Worm (Caenorhabditis elegans) whole organism, L4 larva: ENCODE measurements around the gene col-179.

Experiments
- F44E2.7 ChIP-seq: fragments of 200-800 bp; sonication (Bioruptor generic); IDR thresholded peaks from 2 replicates; pipeline ENCODE4 v2.1.2; 2022; ENCODE audit warnings: missing genetic modification characterization, missing compliant biosample characterization
- T20F7.1 ChIP-seq: fragments of 200-800 bp; sonication (Bioruptor generic); optimal IDR thresholded peaks from 2 replicates; lab custom pipeline; 2018; ENCODE audit warnings: mild to moderate bottlenecking, missing genetic modification characterization, missing compliant biosample characterization
- T26A8.4 ChIP-seq: fragments of 200-800 bp; sonication (Bioruptor generic); IDR thresholded peaks from 2 replicates; pipeline ENCODE4 v1.3.6; 2022; ENCODE audit warnings: missing genetic modification characterization, missing compliant biosample characterization
- Y75B8A.6 ChIP-seq: fragments of 200-800 bp; sonication (Bioruptor generic); IDR thresholded peaks from 2 replicates; pipeline ENCODE4 v1.3.6; 2022; ENCODE audit warnings: missing genetic modification reagents, missing genetic modification characterization, missing compliant biosample characterization
- ZK546.5 ChIP-seq, 2 experiments: sonication (generic microtip); optimal IDR thresholded peaks; 2 replicates each; lab custom pipeline; 2017; ENCODE audit warnings: missing biosample characterization in 2 of 2, missing genetic modification characterization in 2 of 2
- aha-1 ChIP-seq: fragments of 150-350 bp; peaks from one replicate; lab custom pipeline; 2014; ENCODE audit warnings: missing biosample characterization, missing genetic modification characterization
- ama-1 ChIP-seq: fragments of 150-350 bp; optimal IDR thresholded peaks from 2 replicates; lab custom pipeline; 2014; ENCODE audit warnings: inconsistent platforms, mixed read lengths
- attf-4 ChIP-seq: sonication (generic microtip); optimal IDR thresholded peaks from 3 replicates; lab custom pipeline; 2017; ENCODE audit warnings: missing biosample characterization, missing genetic modification characterization
- ceh-28 ChIP-seq: fragments of 150-350 bp; optimal IDR thresholded peaks from 2 replicates; lab custom pipeline; 2014; ENCODE audit warnings: missing biosample characterization, missing genetic modification reagents, missing genetic modification characterization
- ceh-32 ChIP-seq: sonication (generic microtip); optimal IDR thresholded peaks from 2 replicates; lab custom pipeline; 2016; ENCODE audit warnings: mild to moderate bottlenecking, missing genetic modification characterization, missing compliant biosample characterization; ENCODE audit not compliant: poor library complexity
- ceh-44 ChIP-seq: fragments of 200-800 bp; sonication (Bioruptor generic); IDR thresholded peaks from 2 replicates; pipeline ENCODE4 v1.3.6; 2022; ENCODE audit warnings: missing genetic modification reagents, missing genetic modification characterization, missing compliant biosample characterization
- ces-1 ChIP-seq: fragments of 150-350 bp; sonication (generic microtip); optimal IDR thresholded peaks from 4 replicates; lab custom pipeline; 2014; ENCODE audit warnings: missing biosample characterization, missing genetic modification reagents, missing genetic modification characterization
- cey-2 ChIP-seq: sonication (generic microtip); optimal IDR thresholded peaks from 3 replicates; lab custom pipeline; 2017; ENCODE audit warnings: missing genetic modification characterization, mild to moderate bottlenecking, missing compliant biosample characterization, antibody characterized with exemption, borderline replicate concordance; ENCODE audit not compliant: insufficient read depth
- ctbp-1 ChIP-seq: fragments of 200-800 bp; sonication (Bioruptor generic); IDR thresholded peaks from 2 replicates; pipeline ENCODE4 v1.3.6; 2022; ENCODE audit warnings: missing genetic modification reagents, missing genetic modification characterization, missing compliant biosample characterization
- daf-16 ChIP-seq, 3 experiments: sonication (generic microtip); optimal IDR thresholded peaks; 2 replicates each; lab custom pipeline; 2016 to 2017; ENCODE audit warnings: missing genetic modification characterization in 3 of 3, missing genetic modification reagents in 3 of 3, mild to moderate bottlenecking in 2 of 3, missing compliant biosample characterization in 2 of 3, missing biosample characterization in 1 of 3, moderate library complexity in 1 of 3
- dmd-6 ChIP-seq: fragments of 200-800 bp; sonication (Bioruptor generic); IDR thresholded peaks from 2 replicates; pipeline ENCODE4 v1.3.6; 2022; ENCODE audit warnings: missing genetic modification reagents, missing genetic modification characterization, missing compliant biosample characterization
- dmd-9 ChIP-seq: fragments of 200-800 bp; sonication (Bioruptor generic); IDR thresholded peaks from 2 replicates; pipeline ENCODE4 v1.3.6; 2022; ENCODE audit warnings: missing genetic modification reagents, missing genetic modification characterization, missing compliant biosample characterization
- dve-1 ChIP-seq: sonication (generic microtip); optimal IDR thresholded peaks from 2 replicates; lab custom pipeline; 2017; ENCODE audit warnings: antibody characterized with exemption, mild to moderate bottlenecking, missing genetic modification characterization, missing compliant biosample characterization; ENCODE audit not compliant: insufficient read depth
- hlh-11 ChIP-seq: fragments of 200-800 bp; sonication (Bioruptor generic); optimal IDR thresholded peaks from 2 replicates; lab custom pipeline; 2018; ENCODE audit warnings: mild to moderate bottlenecking, missing genetic modification characterization, missing compliant biosample characterization
- hlh-30 ChIP-seq: sonication (generic microtip); optimal IDR thresholded peaks from 2 replicates; lab custom pipeline; 2017; ENCODE audit warnings: antibody characterized with exemption, mild to moderate bottlenecking, missing genetic modification characterization, missing compliant biosample characterization; ENCODE audit not compliant: insufficient read depth
- hmg-1.1 ChIP-seq: fragments of 200-800 bp; sonication (Bioruptor generic); IDR thresholded peaks from 2 replicates; pipeline ENCODE4 v1.3.6; 2022; ENCODE audit warnings: missing genetic modification reagents, missing genetic modification characterization, missing compliant biosample characterization
- lin-13 ChIP-seq: fragments of 150-350 bp; optimal IDR thresholded peaks from 2 replicates; lab custom pipeline; 2014; ENCODE audit warnings: missing biosample characterization, missing genetic modification reagents, missing genetic modification characterization
- lin-15B ChIP-seq: fragments of 150-350 bp; sonication (generic microtip); optimal IDR thresholded peaks from 3 replicates; lab custom pipeline; 2014; ENCODE audit warnings: missing biosample characterization, missing genetic modification characterization
- lin-38 ChIP-seq: fragments of 200-800 bp; sonication (Bioruptor generic); IDR thresholded peaks from 2 replicates; pipeline ENCODE4 v1.3.6; 2022; ENCODE audit warnings: missing genetic modification reagents, missing genetic modification characterization, missing compliant biosample characterization
- lir-3 ChIP-seq: sonication (generic microtip); optimal IDR thresholded peaks from 2 replicates; lab custom pipeline; 2016; ENCODE audit warnings: mild to moderate bottlenecking, missing genetic modification characterization, missing compliant biosample characterization
- lsy-2 ChIP-seq, 2 experiments: fragments of 150-350 bp in 1 of 2; sonication (generic microtip) in 1 of 2; optimal IDR thresholded peaks; 2 replicates each; lab custom pipeline; 2014 to 2017; ENCODE audit warnings: missing biosample characterization in 2 of 2, missing genetic modification characterization in 2 of 2
- madf-9 ChIP-seq: fragments of 200-800 bp; sonication (Bioruptor generic); conservative IDR thresholded peaks from 2 replicates; pipeline ENCODE4 v1.3.6; 2022; ENCODE audit warnings: missing genetic modification reagents, missing genetic modification characterization, missing compliant biosample characterization
- mep-1 ChIP-seq: fragments of 150-350 bp; sonication (generic microtip); optimal IDR thresholded peaks from 3 replicates; lab custom pipeline; 2014; ENCODE audit warnings: missing biosample characterization, missing genetic modification characterization
- mes-2 ChIP-seq: sonication (generic microtip); optimal IDR thresholded peaks from 2 replicates; lab custom pipeline; 2016; ENCODE audit warnings: missing genotype, mild to moderate bottlenecking, missing genetic modification characterization, missing compliant biosample characterization; ENCODE audit not compliant: poor library complexity, severe bottlenecking
- nhr-102 ChIP-seq: sonication (generic microtip); optimal IDR thresholded peaks from 2 replicates; lab custom pipeline; 2016; ENCODE audit warnings: mild to moderate bottlenecking, missing genetic modification characterization, moderate library complexity, missing compliant biosample characterization
- nhr-111 ChIP-seq: fragments of 200-800 bp; sonication (Bioruptor generic); optimal IDR thresholded peaks from 2 replicates; lab custom pipeline; 2018; ENCODE audit warnings: mild to moderate bottlenecking, missing genetic modification characterization, missing compliant biosample characterization
- nhr-237 ChIP-seq: sonication (generic microtip); optimal IDR thresholded peaks from 2 replicates; lab custom pipeline; 2017; ENCODE audit warnings: missing biosample characterization, missing genetic modification characterization
- nhr-41 ChIP-seq: fragments of 200-800 bp; sonication (Bioruptor generic); IDR thresholded peaks from 2 replicates; pipeline ENCODE4 v1.3.6; 2022; ENCODE audit warnings: missing genetic modification reagents, missing genetic modification characterization, missing compliant biosample characterization
- nhr-48 ChIP-seq: sonication (generic microtip); optimal IDR thresholded peaks from 2 replicates; lab custom pipeline; 2016; ENCODE audit warnings: mild to moderate bottlenecking, missing genetic modification characterization, missing compliant biosample characterization
- nhr-77 ChIP-seq: fragments of 150-350 bp; optimal IDR thresholded peaks from 2 replicates; lab custom pipeline; 2014; ENCODE audit warnings: missing biosample characterization, missing genetic modification characterization
- pqm-1 ChIP-seq: sonication (generic microtip); optimal IDR thresholded peaks from 2 replicates; lab custom pipeline; 2017; ENCODE audit warnings: missing biosample characterization, missing genetic modification characterization
- rbr-2 ChIP-seq: sonication (generic microtip); optimal IDR thresholded peaks from 2 replicates; lab custom pipeline; 2016; ENCODE audit warnings: missing genotype, missing genetic modification characterization, missing compliant biosample characterization
- sdz-12 ChIP-seq: fragments of 200-800 bp; sonication (Bioruptor generic); optimal IDR thresholded peaks from 2 replicates; lab custom pipeline; 2018; ENCODE audit warnings: mild to moderate bottlenecking, missing genetic modification characterization, missing compliant biosample characterization
- skn-1 ChIP-seq: fragments of 150-350 bp; optimal IDR thresholded peaks from 2 replicates; lab custom pipeline; 2014; ENCODE audit warnings: missing biosample characterization, missing genetic modification characterization
- snpc-4 ChIP-seq: fragments of 150-350 bp; optimal IDR thresholded peaks from 2 replicates; lab custom pipeline; 2014; ENCODE audit warnings: missing biosample characterization, missing genetic modification characterization
- tag-97 ChIP-seq: fragments of 200-800 bp; sonication (Bioruptor generic); IDR thresholded peaks from 2 replicates; pipeline ENCODE4 v1.3.6; 2022; ENCODE audit warnings: missing genetic modification characterization, missing compliant biosample characterization
- unc-62 ChIP-seq, 3 experiments: fragments of 150-350 bp in 1 of 3; sonication (generic microtip); optimal IDR thresholded peaks in 2 of 3; peaks in 1 of 3; 1 replicate in 1 of 3; 2 replicates in 2 of 3; lab custom pipeline; 2014 to 2017; ENCODE audit warnings: missing biosample characterization in 3 of 3, missing genetic modification characterization in 3 of 3, missing genetic modification reagents in 3 of 3, missing genotype in 1 of 3
- zip-2 ChIP-seq: fragments of 150-350 bp; optimal IDR thresholded peaks from 2 replicates; lab custom pipeline; 2014; ENCODE audit warnings: missing biosample characterization, missing genetic modification characterization
- ztf-7 ChIP-seq: fragments of 150-350 bp; optimal IDR thresholded peaks from 2 replicates; lab custom pipeline; 2014; ENCODE audit warnings: missing biosample characterization, missing genetic modification characterization

Gene col-179

ce11 chrX:11206953-11207352, 5.7 kb downstream of the col-179 start, which contains the start of gene hst-2 (continued):
- no peak for TF ChIP-seq Y75B8A.6 (GFP tag; lab: Robert Waterston, UW)
- peak; percentile 9 for TF ChIP-seq ces-1 (GFP tag; lab: Kevin White, UChicago)
- TF ChIP-seq hmg-1.1 = peak; percentile 89
- peak; percentile 77; the same call in 1 of the 2 replicates for TF ChIP-seq ctbp-1 (GFP tag; lab: Robert Waterston, UW)
- TF ChIP-seq lir-3 = no peak
- no peak for TF ChIP-seq cey-2
- TF ChIP-seq pqm-1 (tag; lab: Kevin White, UChicago) = no peak
- peak; percentile 89 for TF ChIP-seq rbr-2 (tag; lab: Kevin White, UChicago)
- TF ChIP-seq mes-2 (tag; lab: Kevin White, UChicago) = peak; percentile 90
- TF ChIP-seq T26A8.4 (GFP tag; lab: Robert Waterston, UW) = peak; percentile 93
- TF ChIP-seq lin-13 (GFP tag; lab: Kevin White, UChicago) = peak; percentile 58
- TF ChIP-seq nhr-48 (tag; lab: Kevin White, UChicago) = peak; percentile 78
- TF ChIP-seq ceh-32 (tag; lab: Kevin White, UChicago) = peak; percentile 43
- no peak for TF ChIP-seq skn-1 (tag; lab: Kevin White, UChicago)
- peak; percentile 90 for TF ChIP-seq mep-1
- peak; percentile 98 for TF ChIP-seq aha-1 (tag; lab: Kevin White, UChicago)
- peak; percentile 89 for TF ChIP-seq hlh-11 (tag; lab: Kevin White, UChicago)
- TF ChIP-seq ama-1 = no peak
- no peak for TF ChIP-seq ZK546.5 (tag; optimal IDR thresholded peaks at IDR 0.05; lab: Kevin White, UChicago)
- peak; percentile 8 for TF ChIP-seq zip-2
- no peak for TF ChIP-seq ceh-28
- TF ChIP-seq attf-4 (tag; lab: Kevin White, UChicago) = no peak
- TF ChIP-seq nhr-77 = peak; percentile 81
- TF ChIP-seq tag-97 (GFP tag; lab: Robert Waterston, UW) = no peak
- TF ChIP-seq T20F7.1 (GFP tag; lab: Kevin White, UChicago) = peak; percentile 74

DNA sequence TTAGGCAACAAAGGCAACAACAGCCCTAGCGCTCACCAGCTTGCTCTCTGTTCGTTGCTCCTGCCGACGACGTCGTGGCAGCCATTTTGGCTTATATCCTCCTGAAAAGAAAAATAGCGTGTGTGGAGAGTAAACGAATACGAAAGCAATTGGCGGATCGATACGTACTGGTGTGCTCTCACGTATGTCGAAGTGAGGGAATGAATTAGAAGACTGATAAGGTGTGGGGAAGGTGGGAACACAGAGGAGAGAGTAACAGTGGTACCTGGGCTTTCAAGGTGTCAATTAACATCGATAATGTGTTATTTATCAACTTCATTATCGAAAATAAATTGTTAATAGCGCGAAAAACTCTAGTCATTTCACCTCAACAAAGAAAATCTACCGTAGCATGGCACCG, 7.5 kb downstream of the col-179 start, which contains the start of gene C34F6.5:
Gene C34F6.5, minus strand, starts transcription at position 101 of the 400 bp plus-strand sequence.
- no peak for TF ChIP-seq unc-62 (GFP tag; optimal IDR thresholded peaks at IDR 0.05 in 1 of 2; lab: Kevin White, UChicago)
- no peak for TF ChIP-seq unc-62 (tag; optimal IDR thresholded peaks at IDR 0.05; lab: Kevin White, UChicago)
- peak; percentile 1 for TF ChIP-seq aha-1 (tag; lab: Kevin White, UChicago)
- TF ChIP-seq daf-16 (GFP tag; optimal IDR thresholded peaks at IDR 0.05; lab: Kevin White, UChicago) = no peak
- peak; percentile 8 for TF ChIP-seq daf-16 (tag; optimal IDR thresholded peaks at IDR 0.05; lab: Kevin White, UChicago)

- TF ChIP-seq ceh-44 (no peak), nhr-77 (no peak), dmd-6 (GFP tag; lab: Robert Waterston, UW) (no peak), nhr-41 (GFP tag; lab: Robert Waterston, UW) (no peak), dve-1 (tag; lab: Kevin White, UChicago) (no peak), mep-1 (no peak), F44E2.7 (GFP tag; lab: Robert Waterston, UW) (no peak), T20F7.1 (GFP tag; lab: Kevin White, UChicago) (no peak), nhr-237 (tag; lab: Kevin White, UChicago) (no peak), dmd-9 (GFP tag; lab: Robert Waterston, UW) (no peak)
Measured at ce11 chrX:11210417-11210816, 9.2 kb downstream of the col-179 start.

DNA sequence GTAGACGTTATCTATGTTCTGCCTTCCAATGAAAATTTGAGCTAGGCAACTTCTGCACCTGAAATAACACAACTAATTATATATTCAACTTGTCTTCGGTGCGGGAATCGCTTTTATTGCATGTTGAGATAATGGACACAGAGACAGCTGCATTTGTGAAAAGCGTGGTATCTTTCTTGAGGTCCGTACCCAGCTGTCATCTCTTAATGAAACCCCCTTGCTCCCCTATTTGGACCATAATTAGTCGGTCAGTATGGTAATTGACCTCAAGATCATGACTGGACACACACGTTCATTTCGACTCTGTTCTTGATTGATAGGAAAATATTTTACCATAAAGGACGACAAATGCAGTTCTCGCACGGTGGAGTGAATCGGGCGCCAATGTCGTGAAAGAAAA, 10.1 kb downstream of the col-179 start:
- TF ChIP-seq madf-9 (GFP tag; lab: Robert Waterston, UW) (no peak), ztf-7 (tag; lab: Kevin White, UChicago) (no peak), aha-1 (tag; lab: Kevin White, UChicago) (no peak), lsy-2 (tag; optimal IDR thresholded peaks at IDR 0.05; lab: Kevin White, UChicago) (no peak), dmd-6 (GFP tag; lab: Robert Waterston, UW) (no peak), nhr-102 (tag; lab: Kevin White, UChicago) (no peak), lin-38 (no peak), F44E2.7 (GFP tag; lab: Robert Waterston, UW) (no peak), hmg-1.1 (no peak), hlh-30 (no peak), nhr-111 (GFP tag; lab: Kevin White, UChicago) (no peak), snpc-4 (tag; lab: Kevin White, UChicago) (no peak), lin-15B (no peak), skn-1 (tag; lab: Kevin White, UChicago) (no peak), sdz-12 (GFP tag; lab: Kevin White, UChicago) (no peak), ama-1 (no peak)
